Worm (Caenorhabditis elegans): Measurements from ENCODE around the gene mlc-6.

Gene mlc-6

DNA sequence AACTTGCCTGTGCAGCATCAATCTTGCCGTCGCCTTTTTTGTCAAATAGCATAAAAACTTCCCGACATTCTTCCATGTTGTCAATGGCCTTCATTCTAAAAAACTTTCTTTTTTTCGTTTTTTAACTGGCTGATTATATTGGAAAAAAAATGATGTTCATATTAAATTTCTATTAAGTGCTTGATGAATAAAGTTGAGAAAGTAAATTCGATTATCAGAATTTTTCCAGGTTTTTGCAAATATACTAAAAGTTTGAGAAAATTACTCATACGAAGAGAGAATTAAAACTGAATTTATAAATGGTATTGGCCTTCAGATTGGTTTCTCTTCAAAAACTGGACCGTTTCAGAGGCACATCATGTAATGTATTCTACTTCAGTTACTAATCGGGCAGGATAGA is at the start of gene mlc-6:
Gene mlc-6 (minus strand): TSS at position 101 of the 400 bp plus-strand sequence.
- TF ChIP-seq alr-1 (tag; optimal IDR thresholded peaks at IDR 0.05; ENCODE audit: borderline replicate concordance) (no peak), nhr-76 (tag; optimal IDR thresholded peaks at IDR 0.05) (no peak), vab-15 (tag; optimal IDR thresholded peaks at IDR 0.05) (no peak), mep-1 (tag; optimal IDR thresholded peaks at IDR 0.05) (no peak), unc-98 (GFP tag; IDR thresholded peaks at IDR 0.05) (no peak)

DNA sequence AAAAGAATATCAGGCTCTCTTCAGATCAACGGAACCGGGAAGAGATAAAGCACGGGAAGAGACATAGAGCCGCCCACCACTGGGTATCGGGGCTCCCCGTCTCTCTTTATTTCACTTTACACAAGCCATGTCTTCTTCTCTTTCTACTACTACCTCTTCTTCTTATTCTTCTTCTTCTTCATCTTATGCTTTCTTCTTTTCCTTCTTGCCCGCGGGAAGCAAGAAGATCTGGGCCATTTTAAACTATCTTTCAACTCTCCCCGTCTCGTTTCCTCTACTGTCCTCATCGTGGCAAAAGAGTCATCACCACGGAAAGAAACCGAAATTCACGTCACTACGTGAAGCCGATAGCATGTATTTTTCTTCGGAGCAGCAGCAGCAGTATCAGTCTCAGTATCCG is 46.2 kb upstream of the mlc-6 start:
- TF ChIP-seq pag-3 (tag; optimal IDR thresholded peaks at IDR 0.05; ENCODE audit: borderline replicate concordance, insufficient read depth) (peak; percentile 55), snu-23 (GFP tag; optimal IDR thresholded peaks at IDR 0.05) (peak; percentile 43), nhr-20 (tag; optimal IDR thresholded peaks at IDR 0.05) (peak; percentile 24), lsy-2 (tag; optimal IDR thresholded peaks at IDR 0.05) (peak in 1 of 2 experiments; percentile 14), swsn-7 (tag; optimal IDR thresholded peaks at IDR 0.05) (peak; percentile 1), rnt-1 (tag; optimal IDR thresholded peaks at IDR 0.05) (peak; percentile 36), mef-2 (tag; optimal IDR thresholded peaks at IDR 0.05) (no peak), lin-14 (GFP tag; optimal IDR thresholded peaks at IDR 0.05) (peak; percentile 64), pqm-1 (tag; optimal IDR thresholded peaks at IDR 0.05) (no peak), dsc-1 (tag; optimal IDR thresholded peaks at IDR 0.05) (peak; percentile 39), nhr-71 (tag; optimal IDR thresholded peaks at IDR 0.05) (peak; percentile 71), efl-3 (GFP tag; optimal IDR thresholded peaks at IDR 0.05) (no peak), skn-1 (tag; optimal IDR thresholded peaks at IDR 0.05) (no peak)

DNA sequence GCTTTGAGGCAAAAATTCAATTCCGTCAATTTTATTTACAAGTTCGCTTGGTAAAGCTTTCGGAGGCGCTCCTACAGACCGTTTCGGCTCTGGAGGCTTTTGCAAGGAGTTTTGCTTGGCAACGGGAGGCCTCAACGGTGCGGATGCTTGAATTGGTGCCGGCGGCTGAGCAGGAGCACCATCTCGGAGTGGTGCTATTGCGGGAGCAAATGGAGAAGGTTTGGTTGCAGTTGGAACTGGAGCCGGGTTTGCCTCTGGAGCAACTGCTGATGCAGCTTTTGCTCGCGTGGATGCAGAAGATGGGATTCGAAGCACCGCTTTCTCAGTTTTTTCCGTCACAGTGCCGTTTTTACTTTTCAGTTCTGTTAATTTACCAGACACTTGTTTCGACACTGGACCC is 43.6 kb upstream of the mlc-6 start:
- TF ChIP-seq nhr-84 (tag; optimal IDR thresholded peaks at IDR 0.05) (no peak), dpl-1 (GFP tag; optimal IDR thresholded peaks at IDR 0.05) (no peak), snu-23 (GFP tag; optimal IDR thresholded peaks at IDR 0.05) (no peak), rnt-1 (tag; optimal IDR thresholded peaks at IDR 0.05) (no peak)

- TF ChIP-seq rnt-1 (tag; optimal IDR thresholded peaks at IDR 0.05): peak; percentile 92
- TF ChIP-seq lsy-2 (tag; optimal IDR thresholded peaks at IDR 0.05): peak; percentile 34 to 36
- peak; percentile 89 for TF ChIP-seq lin-14 (GFP tag; optimal IDR thresholded peaks at IDR 0.05)
- TF ChIP-seq ama-1 (optimal IDR thresholded peaks at IDR 0.05): no peak
- TF ChIP-seq nhr-20 (tag; optimal IDR thresholded peaks at IDR 0.05): peak; percentile 46
- TF ChIP-seq nhr-11 (tag; optimal IDR thresholded peaks at IDR 0.05): peak; percentile 6
- TF ChIP-seq mep-1 (tag; optimal IDR thresholded peaks at IDR 0.05): peak; percentile 35
- TF ChIP-seq tbx-2 (tag; optimal IDR thresholded peaks at IDR 0.05): peak; percentile 48
- peak; percentile 44 for TF ChIP-seq snu-23 (GFP tag; optimal IDR thresholded peaks at IDR 0.05)
- TF ChIP-seq mdl-1 (tag; optimal IDR thresholded peaks at IDR 0.05): peak in 1 of 2 experiments; percentile 32
- peak; percentile 65 for TF ChIP-seq nhr-19 (GFP tag; conservative IDR thresholded peaks at IDR 0.05)
- peak; percentile 40 for TF ChIP-seq unc-130 (tag; optimal IDR thresholded peaks at IDR 0.05)
- TF ChIP-seq sptf-1 (tag; optimal IDR thresholded peaks at IDR 0.05): no peak
- no peak for TF ChIP-seq dsc-1 (tag; optimal IDR thresholded peaks at IDR 0.05)
- TF ChIP-seq nhr-71 (tag; optimal IDR thresholded peaks at IDR 0.05): peak; percentile 86
- TF ChIP-seq fkh-8 (tag; optimal IDR thresholded peaks at IDR 0.05): no peak
- peak; percentile 22 for TF ChIP-seq swsn-7 (tag; optimal IDR thresholded peaks at IDR 0.05)
- TF ChIP-seq efl-1 (optimal IDR thresholded peaks at IDR 0.05): no peak
- TF ChIP-seq efl-1 (GFP tag; optimal IDR thresholded peaks at IDR 0.05 in 1 of 2): peak in 1 of 2 experiments; percentile 71
Observed at ce11 chrX:14287888-14288287, 41.5 kb upstream of the mlc-6 start.

DNA sequence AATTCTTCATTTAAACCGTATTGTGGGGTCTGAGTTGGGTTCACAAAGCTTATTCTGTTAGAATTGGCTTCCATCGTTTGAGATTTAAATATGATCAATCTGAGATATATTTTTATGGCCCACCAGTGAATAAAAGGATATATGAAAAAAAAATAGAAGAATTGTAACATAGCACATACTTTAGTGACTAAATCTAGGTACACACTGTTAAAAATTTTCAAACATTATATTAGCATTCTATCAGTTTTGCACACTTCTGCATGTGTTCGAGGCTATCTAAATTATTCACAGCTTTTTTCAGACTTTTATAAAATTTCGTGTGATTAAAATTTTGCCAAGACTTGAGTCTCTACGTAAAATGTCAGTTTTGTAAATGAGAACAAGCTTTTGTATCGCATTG is 35.1 kb upstream of the mlc-6 start, which contains the start of gene E02H4.2:
Gene E02H4.2 (minus strand): TSS at position 101 of the 400 bp plus-strand sequence.
- TF ChIP-seq xbp-1 (tag; optimal IDR thresholded peaks at IDR 0.05): no peak
- no peak for TF ChIP-seq efl-1 (optimal IDR thresholded peaks at IDR 0.05)
- peak in 1 of 2 experiments; percentile 9 for TF ChIP-seq efl-1 (GFP tag; optimal IDR thresholded peaks at IDR 0.05 in 1 of 2)
- no peak for TF ChIP-seq unc-62 (GFP tag; optimal IDR thresholded peaks at IDR 0.05)

DNA sequence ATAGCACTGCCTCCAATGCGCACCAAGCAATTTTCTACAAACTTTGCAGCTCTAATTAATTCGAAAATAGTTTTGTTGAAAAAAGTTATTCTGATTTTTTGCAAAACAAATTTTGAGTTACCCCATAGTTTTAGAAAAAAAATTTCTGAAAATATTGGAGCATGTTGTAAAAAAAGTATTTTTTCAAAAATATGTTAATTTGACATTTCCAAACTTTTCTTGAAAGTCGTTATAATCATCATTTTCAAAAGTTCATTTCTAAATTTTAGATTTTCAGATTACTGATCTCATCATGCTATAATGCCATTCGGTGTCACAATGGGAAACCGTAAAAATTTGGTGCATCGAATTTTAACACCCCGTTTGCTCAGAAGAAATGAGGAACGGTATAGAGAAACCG is 21.4 kb upstream of the mlc-6 start, which contains the start of gene del-1:
Gene del-1 (plus strand): TSS at position 301 of the 400 bp plus-strand sequence.
- TF ChIP-seq lin-15B (tag; optimal IDR thresholded peaks at IDR 0.05) (no peak), fkh-8 (tag; optimal IDR thresholded peaks at IDR 0.05) (no peak), ceh-88 (GFP tag; IDR thresholded peaks at IDR 0.05) (no peak), nhr-11 (tag; optimal IDR thresholded peaks at IDR 0.05) (no peak), nhr-237 (tag; optimal IDR thresholded peaks at IDR 0.05) (no peak), sox-4 (tag; optimal IDR thresholded peaks at IDR 0.05) (no peak), nhr-76 (tag; optimal IDR thresholded peaks at IDR 0.05) (no peak), mdl-1 (tag; optimal IDR thresholded peaks at IDR 0.05) (no peak), pqm-1 (tag; optimal IDR thresholded peaks at IDR 0.05) (no peak), zip-4 (GFP tag; optimal IDR thresholded peaks at IDR 0.05) (no peak), ceh-82 (tag; optimal IDR thresholded peaks at IDR 0.05) (no peak), nhr-20 (tag; optimal IDR thresholded peaks at IDR 0.05) (no peak), efl-3 (GFP tag; optimal IDR thresholded peaks at IDR 0.05) (no peak), nhr-77 (tag; optimal IDR thresholded peaks at IDR 0.05) (no peak)
